Worm (Caenorhabditis elegans) whole organism, early embryonic: ENCODE results near the gene arid-1.

ENCODE experiments used
- ama-1 ChIP-seq: fragments of 150-350 bp; optimal IDR thresholded peaks from 2 replicates; lab custom pipeline; 2014
- ceh-13 ChIP-seq: fragments of 200-800 bp; sonication (Bioruptor generic); optimal IDR thresholded peaks from 2 replicates; lab custom pipeline; 2018; ENCODE audit warnings: mild to moderate bottlenecking, missing genetic modification characterization, missing compliant biosample characterization
- ceh-36 ChIP-seq: sonication (generic microtip); optimal IDR thresholded peaks from 2 replicates; lab custom pipeline; 2016; ENCODE audit warnings: missing genetic modification characterization, inconsistent platforms, missing compliant biosample characterization
- ets-7 ChIP-seq: sonication (generic microtip); optimal IDR thresholded peaks from 2 replicates; lab custom pipeline; 2016; ENCODE audit warnings: missing genotype, missing genetic modification characterization, missing compliant biosample characterization
- flt-1 ChIP-seq: fragments of 200-800 bp; sonication (Bioruptor generic); IDR thresholded peaks from 2 replicates; pipeline ENCODE4 v1.3.6; 2022; ENCODE audit warnings: missing genetic modification characterization, missing compliant biosample characterization
- tbx-11 ChIP-seq: fragments of 200-800 bp; sonication (Bioruptor generic); IDR thresholded peaks from 2 replicates; pipeline ENCODE4 v1.3.6; 2022; ENCODE audit warnings: missing genetic modification characterization, missing compliant biosample characterization
- tbx-37 ChIP-seq: fragments of 200-800 bp; sonication (Bioruptor generic); conservative IDR thresholded peaks from 2 replicates; pipeline ENCODE4 v1.3.6; 2022; ENCODE audit warnings: missing genetic modification reagents, missing genetic modification characterization, missing compliant biosample characterization

DNA sequence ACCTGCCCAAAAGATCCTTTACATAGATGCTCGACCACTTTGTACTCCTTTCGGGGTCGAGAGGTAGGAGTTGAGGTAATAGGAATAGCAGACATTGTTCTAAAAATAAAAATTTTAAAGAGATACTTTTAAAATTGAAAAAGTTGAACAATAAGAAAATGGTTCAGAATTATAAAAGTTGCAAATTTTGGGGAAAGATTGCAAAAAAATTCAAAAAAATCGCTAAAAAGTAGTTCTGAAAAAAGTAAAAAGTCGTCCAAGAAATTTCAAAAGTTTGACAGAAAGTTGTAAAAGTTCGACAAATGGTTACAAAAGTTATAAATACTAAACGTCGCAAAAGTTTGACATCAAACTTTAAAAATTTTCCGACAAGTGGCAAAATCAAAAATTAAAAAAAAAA lies 52.1 kb downstream of the arid-1 start, which contains the start of gene R02C2.1:
- TF ChIP-seq ama-1 (lab: Kevin White, UChicago) (no peak), tbx-11 (GFP tag; lab: Robert Waterston, UW) (no peak), tbx-37 (GFP tag; lab: Robert Waterston, UW) (no peak), flt-1 (GFP tag; lab: Robert Waterston, UW) (no peak), ceh-36 (no peak), ets-7 (no peak), ceh-13 (GFP tag; lab: Kevin White, UChicago) (no peak)
